Fruit fly (Drosophila melanogaster) whole organism, wandering third instar larva: Measurements from ENCODE around the gene CG32302.

Experiments used
- ey ChIP-seq: fragments of 200-800 bp; sonication (Bioruptor generic); optimal IDR thresholded peaks from 2 replicates; lab custom pipeline; 2016; ENCODE audit warnings: missing biosample characterization, missing genetic modification characterization
- lola ChIP-seq: fragments of >200 bp; optimal IDR thresholded peaks from 2 replicates; lab custom pipeline; 2017; ENCODE audit warnings: missing biosample characterization, missing genetic modification characterization

DNA sequence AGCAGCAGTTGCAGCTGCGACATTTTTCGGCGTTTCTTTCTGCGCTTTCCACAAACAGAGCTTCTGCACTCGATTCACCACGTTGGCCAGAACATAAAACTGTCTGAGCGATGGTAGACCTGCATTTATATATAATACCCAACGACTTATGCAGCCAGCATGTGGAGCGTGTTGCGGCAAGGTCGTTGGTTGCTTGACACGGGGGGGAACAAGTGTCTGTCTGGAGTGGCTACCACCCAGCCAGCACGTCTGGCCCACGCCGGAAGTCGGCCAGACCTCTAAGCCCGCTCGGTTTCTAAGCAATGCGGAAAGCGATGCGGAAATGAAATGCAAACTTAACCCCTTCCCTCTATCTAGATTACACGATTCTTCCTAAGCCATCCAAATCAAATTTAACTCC lies 4.0 kb downstream of the CG32302 start, which contains the start of gene yellow-g:
- TF ChIP-seq lola (GFP tag; lab: Kevin White, UChicago) (no peak), ey (GFP tag; lab: Kevin White, UChicago) (no peak)
